Worm (Caenorhabditis elegans): Measurements from ENCODE around the gene nex-3.
A peak's percentile ranks its signal among the peaks of the same experiment; 100 is the strongest.

The nex-3 gene

DNA sequence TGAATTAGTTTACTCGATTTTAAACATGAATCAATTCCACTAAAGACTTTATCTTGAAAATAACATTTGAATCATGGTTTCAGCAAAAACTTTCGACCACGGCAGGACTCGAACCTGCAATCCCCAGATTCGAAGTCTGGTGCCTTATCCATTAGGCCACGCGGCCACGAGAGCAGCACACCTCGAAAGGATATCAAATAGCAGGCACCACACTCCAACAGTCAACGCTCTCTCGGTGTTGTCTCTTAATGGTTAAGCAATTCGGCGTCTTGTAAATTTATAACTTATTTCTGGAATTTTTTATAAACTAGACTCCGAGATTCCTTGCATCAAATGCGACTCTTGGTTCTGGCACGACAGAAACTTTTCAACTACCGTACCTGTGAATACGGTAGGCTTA lies 28.9 kb downstream of the nex-3 start:
- TF ChIP-seq ceh-16 (tag; optimal IDR thresholded peaks at IDR 0.05) (no peak), lsy-12 (tag; optimal IDR thresholded peaks at IDR 0.05) (peak; percentile 89), nfya-1 (tag; optimal IDR thresholded peaks at IDR 0.05; ENCODE audit: insufficient read depth) (peak; percentile 60), jun-1 (tag; optimal IDR thresholded peaks at IDR 0.05) (peak; percentile 18), pha-4 (tag; optimal IDR thresholded peaks at IDR 0.05) (peak; percentile 40), ama-1 (optimal IDR thresholded peaks at IDR 0.05) (peak; percentile 46), aly-2 (tag; optimal IDR thresholded peaks at IDR 0.05) (no peak), hmg-11 (tag; optimal IDR thresholded peaks at IDR 0.05) (no peak), sea-2 (GFP tag; optimal IDR thresholded peaks at IDR 0.05) (no peak), ceh-82 (tag; optimal IDR thresholded peaks at IDR 0.05) (no peak), tbx-2 (tag; optimal IDR thresholded peaks at IDR 0.05) (peak; percentile 52), lin-39 (tag; optimal IDR thresholded peaks at IDR 0.05) (peak; percentile 28), nhr-23 (tag; optimal IDR thresholded peaks at IDR 0.05) (peak; percentile 56), nhr-77 (tag; optimal IDR thresholded peaks at IDR 0.05) (no peak), unc-39 (tag; optimal IDR thresholded peaks at IDR 0.05) (no peak), elt-1 (tag; optimal IDR thresholded peaks at IDR 0.05) (no peak), fkh-10 (GFP tag; optimal IDR thresholded peaks at IDR 0.05) (no peak), eor-1 (tag; optimal IDR thresholded peaks at IDR 0.05) (no peak), elt-2 (tag; optimal IDR thresholded peaks at IDR 0.05) (peak; percentile 48), ztf-4 (tag; optimal IDR thresholded peaks at IDR 0.05) (no peak), skn-1 (tag; optimal IDR thresholded peaks at IDR 0.05) (no peak), unc-62 (GFP tag; optimal IDR thresholded peaks at IDR 0.05) (no peak), ZK546.5 (tag; optimal IDR thresholded peaks at IDR 0.05) (no peak), daf-12 (tag; optimal IDR thresholded peaks at IDR 0.05) (no peak), nhr-43 (tag; optimal IDR thresholded peaks at IDR 0.05; ENCODE audit: poor library complexity, severe bottlenecking) (peak; percentile 78), snpc-4 (tag; optimal IDR thresholded peaks at IDR 0.05) (peak; percentile 28), nhr-12 (tag; optimal IDR thresholded peaks at IDR 0.05) (no peak), zag-1 (tag; optimal IDR thresholded peaks at IDR 0.05) (no peak), mml-1 (tag; optimal IDR thresholded peaks at IDR 0.05) (no peak), fkh-2 (tag; optimal IDR thresholded peaks at IDR 0.05) (no peak), egl-5 (tag; optimal IDR thresholded peaks at IDR 0.05) (no peak), nhr-25 (tag; optimal IDR thresholded peaks at IDR 0.05) (no peak), ceh-28 (tag; optimal IDR thresholded peaks at IDR 0.05) (no peak), R02D3.7 (tag; optimal IDR thresholded peaks at IDR 0.05) (no peak), pqm-1 (tag; optimal IDR thresholded peaks at IDR 0.05) (peak; percentile 8), ztf-11 (tag; optimal IDR thresholded peaks at IDR 0.05) (no peak), nhr-76 (tag; optimal IDR thresholded peaks at IDR 0.05) (no peak), mdl-1 (tag; optimal IDR thresholded peaks at IDR 0.05) (no peak), nhr-11 (tag; optimal IDR thresholded peaks at IDR 0.05) (no peak), elt-3 (tag; optimal IDR thresholded peaks at IDR 0.05) (no peak), nhr-28 (tag; optimal IDR thresholded peaks at IDR 0.05) (no peak), lin-15B (tag; optimal IDR thresholded peaks at IDR 0.05) (peak; percentile 31), ceh-9 (tag; optimal IDR thresholded peaks at IDR 0.05) (no peak), egl-27 (tag; optimal IDR thresholded peaks at IDR 0.05) (peak; percentile 11), fos-1 (tag; optimal IDR thresholded peaks at IDR 0.05) (no peak), nhr-67 (tag; optimal IDR thresholded peaks at IDR 0.05) (no peak), nhr-237 (tag; optimal IDR thresholded peaks at IDR 0.05) (no peak)

DNA sequence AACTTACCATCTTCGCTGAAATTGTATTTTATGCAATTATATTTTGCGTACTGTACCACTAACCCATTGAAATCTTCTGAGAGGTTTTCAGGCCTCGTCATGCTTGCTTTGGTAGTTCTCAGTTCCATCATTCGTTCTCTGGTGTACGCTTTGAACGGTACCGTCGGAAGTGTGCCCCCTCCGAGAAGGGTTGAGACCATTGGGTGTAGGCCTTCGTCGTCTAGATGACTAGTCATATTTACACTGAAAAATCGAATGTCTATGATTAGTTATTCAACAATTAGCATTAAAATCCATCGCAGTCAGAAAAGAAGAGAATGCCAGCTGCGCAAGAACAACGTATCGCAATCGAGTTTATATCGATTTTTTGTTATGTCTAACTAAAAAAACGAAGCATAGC lies 33.0 kb downstream of the nex-3 start, which contains the start of gene ifet-1:
ifet-1 (minus strand) TSS at position 243 of the 400 bp plus-strand sequence.
- TF ChIP-seq ama-1 (optimal IDR thresholded peaks at IDR 0.05) (peak; percentile 12), nhr-76 (tag; optimal IDR thresholded peaks at IDR 0.05) (no peak)
